Fruit fly (Drosophila melanogaster): Measurements from ENCODE around the gene TTLL1A.

DNA sequence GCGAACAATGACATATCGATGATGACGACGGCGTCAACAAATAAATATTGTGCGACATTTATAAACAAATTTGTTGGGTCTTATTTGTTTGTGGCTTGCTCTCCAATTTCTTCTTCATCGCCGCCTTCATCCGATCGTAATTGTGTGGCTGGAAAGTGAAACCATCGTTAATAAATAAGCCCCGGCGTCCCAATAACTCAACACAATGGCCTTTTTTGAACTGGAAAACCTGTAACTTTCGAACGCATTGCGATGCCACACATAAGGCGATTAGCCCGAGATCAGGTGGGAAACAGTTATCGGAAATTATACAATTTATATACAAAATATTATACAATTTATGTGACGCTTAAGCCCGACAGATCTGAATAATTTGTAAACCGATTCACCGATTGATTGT, 34.1 kb upstream of the TTLL1A start:
- no peak for TF ChIP-seq CG32121 (GFP tag; IDR thresholded peaks at IDR 0.05)
- no peak for TF ChIP-seq Pif1B (GFP tag; optimal IDR thresholded peaks at IDR 0.05)
- no peak for TF ChIP-seq Ets98B (GFP tag; IDR thresholded peaks at IDR 0.05)
- TF ChIP-seq CG17806 (tag; optimal IDR thresholded peaks at IDR 0.05) = no peak
- TF ChIP-seq CG8301 (tag; optimal IDR thresholded peaks at IDR 0.05) = no peak
- TF ChIP-seq gl (tag; optimal IDR thresholded peaks at IDR 0.05) = no peak
